Fruit fly (Drosophila melanogaster): ENCODE results near the gene PDZ-GEF.

The PDZ-GEF gene

DNA sequence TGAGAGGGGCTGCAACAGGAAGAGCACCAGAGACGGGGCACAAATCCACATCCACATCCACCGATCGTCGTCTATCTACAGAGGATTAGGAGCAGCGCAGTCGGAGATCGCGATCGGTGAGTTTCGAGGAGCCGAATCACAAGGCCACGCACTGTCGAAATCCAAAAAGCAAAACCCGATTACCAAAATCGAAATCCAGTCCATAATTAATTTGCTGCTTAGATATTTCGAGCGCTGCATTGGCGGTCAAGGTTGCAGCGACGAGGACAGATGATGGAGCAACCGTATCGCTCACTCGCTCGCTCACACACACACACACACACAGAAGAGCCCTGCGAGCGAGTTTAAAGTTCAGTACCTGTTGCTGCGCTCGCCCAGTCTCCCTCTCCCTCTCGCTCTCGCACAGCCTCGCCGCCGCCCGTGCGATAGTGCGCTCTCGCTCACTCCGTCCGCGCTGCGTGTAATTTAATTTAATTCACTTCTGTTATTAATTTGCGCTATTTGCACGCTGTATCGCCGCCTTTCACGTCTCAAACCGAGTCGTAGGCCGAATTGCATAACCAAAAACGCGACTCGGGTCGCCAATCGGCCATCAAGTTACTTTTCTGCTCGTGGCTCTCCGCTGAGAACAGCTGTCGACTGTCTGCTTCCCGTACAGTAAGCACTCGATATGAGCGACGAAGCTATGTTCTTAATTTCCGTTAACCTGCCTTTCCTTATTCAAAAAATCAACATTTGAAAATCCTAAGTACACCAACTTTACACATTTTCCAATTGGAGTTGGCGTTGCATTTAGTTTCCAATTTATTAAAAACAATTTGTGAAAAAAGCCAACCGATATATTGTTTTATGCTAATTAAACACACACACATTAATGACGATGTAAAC lies 15.7 kb downstream of the PDZ-GEF start (continued):
- TF ChIP-seq bab2 (GFP tag; optimal IDR thresholded peaks at IDR 0.05) (peak; percentile 65), lmd (GFP tag; IDR thresholded peaks at IDR 0.05) (peak; percentile 31; the same call in 1 of the 2 replicates), prd (optimal IDR thresholded peaks at IDR 0.05) (no peak), prd (GFP tag; IDR thresholded peaks at IDR 0.05) (peak; percentile 33; the same call in 1 of the 3 replicates), croc (GFP tag; conservative IDR thresholded peaks at IDR 0.05) (0 out of 3 replicates have a peak, but pooled peaks have one; percentile 15), otp (GFP tag; IDR thresholded peaks at IDR 0.05) (no peak), Bteb2 (GFP tag; optimal IDR thresholded peaks at IDR 0.05) (peak; percentile 30), Hsf (GFP tag; optimal IDR thresholded peaks at IDR 0.05) (peak; percentile 32), CG31388 (GFP tag; optimal IDR thresholded peaks at IDR 0.05) (no peak), CG4730 (GFP tag; IDR thresholded peaks at IDR 0.05) (no peak), insv (GFP tag; optimal IDR thresholded peaks at IDR 0.05) (no peak), CG13624 (GFP tag; optimal IDR thresholded peaks at IDR 0.05) (peak; percentile 39), CG10959 (GFP tag; IDR thresholded peaks at IDR 0.05) (no peak), peb (GFP tag; IDR thresholded peaks at IDR 0.05) (no peak), MTF-1 (GFP tag; optimal IDR thresholded peaks at IDR 0.05; ENCODE audit: borderline replicate concordance) (peak; percentile 16), dati (GFP tag; IDR thresholded peaks at IDR 0.05) (0 out of 2 replicates have a peak, but pooled peaks have one; percentile 41), CG4282 (GFP tag; optimal IDR thresholded peaks at IDR 0.05) (no peak), CG31224 (GFP tag; IDR thresholded peaks at IDR 0.05) (no peak), CG18764 (GFP tag; optimal IDR thresholded peaks at IDR 0.05) (peak; percentile 21), CG8944 (GFP tag; optimal IDR thresholded peaks at IDR 0.05) (no peak), btn (GFP tag; optimal IDR thresholded peaks at IDR 0.05) (no peak), CG9609 (GFP tag; optimal IDR thresholded peaks at IDR 0.05) (peak; percentile 9), CG7372 (GFP tag; IDR thresholded peaks at IDR 0.05) (no peak), kay (GFP tag; optimal IDR thresholded peaks at IDR 0.05) (no peak), CG12769 (tag; optimal IDR thresholded peaks at IDR 0.05) (peak; percentile 22), bcd (GFP tag; optimal IDR thresholded peaks at IDR 0.05) (peak; percentile 4), Fer1 (GFP tag; optimal IDR thresholded peaks at IDR 0.05) (peak; percentile 14), Abd-B (GFP tag; optimal IDR thresholded peaks at IDR 0.05) (no peak), TFAM (GFP tag; optimal IDR thresholded peaks at IDR 0.05) (no peak), eyg (GFP tag; optimal IDR thresholded peaks at IDR 0.05) (peak; percentile 30), dpn (GFP tag; optimal IDR thresholded peaks at IDR 0.05) (peak; percentile 9 to 52), Fer2 (tag; optimal IDR thresholded peaks at IDR 0.05) (no peak), Side (GFP tag; optimal IDR thresholded peaks at IDR 0.05) (peak; percentile 4), Ssrp (tag; optimal IDR thresholded peaks at IDR 0.05) (peak; percentile 40), CG43689 (GFP tag; IDR thresholded peaks at IDR 0.05) (no peak; the same call in 1 of the 2 replicates), chinmo (GFP tag; IDR thresholded peaks at IDR 0.05; ENCODE audit: partially characterized antibody) (peak; percentile 93), CG3065 (GFP tag; optimal IDR thresholded peaks at IDR 0.05) (no peak), CG4360 (GFP tag; IDR thresholded peaks at IDR 0.05) (no peak), CG3726 (GFP tag; IDR thresholded peaks at IDR 0.05) (no peak), Fer3 (tag; optimal IDR thresholded peaks at IDR 0.05) (peak; percentile 46), CG10654 (GFP tag; optimal IDR thresholded peaks at IDR 0.05) (no peak), CG18011 (GFP tag; optimal IDR thresholded peaks at IDR 0.05) (peak; percentile 38), CG5245 (GFP tag; optimal IDR thresholded peaks at IDR 0.05) (peak; percentile 14), jing (GFP tag; optimal IDR thresholded peaks at IDR 0.05) (no peak), CG12299 (tag; optimal IDR thresholded peaks at IDR 0.05) (no peak), CG15269 (tag; optimal IDR thresholded peaks at IDR 0.05) (peak; percentile 49), Doc2 (GFP tag; IDR thresholded peaks at IDR 0.05) (no peak), CG11560 (tag; IDR thresholded peaks at IDR 0.05) (no peak), CG7963 (GFP tag; IDR thresholded peaks at IDR 0.05; ENCODE audit: partially characterized antibody) (no peak), CG34376 (GFP tag; optimal IDR thresholded peaks at IDR 0.05) (no peak)

All from whole organism, embryonic.